Fruit fly (Drosophila melanogaster) whole organism, wandering third instar larva: ENCODE results near the gene CG32669.

Source experiments
- Abd-B ChIP-seq: fragments of >200 bp; optimal IDR thresholded peaks from 2 replicates; lab custom pipeline; 2017; ENCODE audit warnings: missing biosample characterization, missing genetic modification characterization
- CG9705 ChIP-seq: fragments of 200-800 bp; sonication (Bioruptor generic); optimal IDR thresholded peaks from 2 replicates; lab custom pipeline; 2018; ENCODE audit warnings: missing biosample characterization, mild to moderate bottlenecking, missing genetic modification characterization
- CrebA ChIP-seq: fragments of 200-800 bp; sonication (Bioruptor generic); optimal IDR thresholded peaks from 2 replicates; lab custom pipeline; 2016; ENCODE audit warnings: missing biosample characterization, mild to moderate bottlenecking, missing genetic modification characterization, borderline replicate concordance
- Dfd ChIP-seq: fragments of >200 bp; optimal IDR thresholded peaks from 2 replicates; lab custom pipeline; 2017; ENCODE audit warnings: missing biosample characterization, missing genetic modification characterization
- Dif ChIP-seq: fragments of 200-275, 200-300 bp; sonication (Bioruptor generic); optimal IDR thresholded peaks from 2 replicates; lab custom pipeline; 2018; ENCODE audit warnings: missing biosample characterization, missing genetic modification characterization; ENCODE audit not compliant: partially characterized antibody
- GATAd ChIP-seq: sonication (Bioruptor generic); optimal IDR thresholded peaks from 2 replicates; lab custom pipeline; 2016; ENCODE audit warnings: missing biosample characterization, missing genetic modification characterization
- HLH106 ChIP-seq: fragments of 200-800 bp; optimal IDR thresholded peaks from 3 replicates; lab custom pipeline; 2019; ENCODE audit warnings: missing biosample characterization, mild to moderate bottlenecking, missing genetic modification characterization, moderate library complexity
- Hnf4 ChIP-seq: fragments of 200-800 bp; sonication (Bioruptor generic); optimal IDR thresholded peaks from 2 replicates; lab custom pipeline; 2016; ENCODE audit warnings: missing biosample characterization, mild to moderate bottlenecking, missing genetic modification characterization
- Hr78 ChIP-seq: fragments of >200 bp; optimal IDR thresholded peaks from 2 replicates; lab custom pipeline; 2017; ENCODE audit warnings: missing biosample characterization, missing genetic modification characterization
- Hr83 ChIP-seq: fragments of 200-300 bp; sonication (Bioruptor generic); optimal IDR thresholded peaks from 2 replicates; lab custom pipeline; 2016; ENCODE audit warnings: missing biosample characterization, mild to moderate bottlenecking, missing genetic modification characterization, moderate library complexity; ENCODE audit not compliant: poor library complexity, severe bottlenecking
- Jra ChIP-seq: sonication (Bioruptor generic); optimal IDR thresholded peaks from 2 replicates; lab custom pipeline; 2016; ENCODE audit warnings: missing biosample characterization, missing genetic modification characterization
- Mio ChIP-seq: sonication (Bioruptor generic); optimal IDR thresholded peaks from 2 replicates; lab custom pipeline; 2016; ENCODE audit warnings: missing biosample characterization, missing genetic modification characterization
- Myc ChIP-seq: fragments of >200 bp; optimal IDR thresholded peaks from 2 replicates; lab custom pipeline; 2017
- N ChIP-seq: fragments of >200 bp; optimal IDR thresholded peaks from 2 replicates; lab custom pipeline; 2018; ENCODE audit warnings: missing biosample characterization, missing external identifiers, missing genetic modification characterization
- Rel ChIP-seq, 2 experiments: fragments of 200-800 bp; sonication (Bioruptor generic) in 1 of 2; optimal IDR thresholded peaks; 2 replicates in 1 of 2; 3 replicates in 1 of 2; lab custom pipeline; 2016 to 2019; ENCODE audit warnings: mild to moderate bottlenecking in 2 of 2, missing biosample characterization in 2 of 2, missing genetic modification characterization in 2 of 2, moderate library complexity in 1 of 2
- Sp1 ChIP-seq: fragments of 200-800 bp; sonication (Bioruptor generic); optimal IDR thresholded peaks from 3 replicates; lab custom pipeline; 2019; ENCODE audit warnings: missing biosample characterization, mild to moderate bottlenecking, missing genetic modification characterization, moderate library complexity
- Vsx2 ChIP-seq: fragments of 200-300, 225-300 bp; sonication (Bioruptor generic); optimal IDR thresholded peaks from 2 replicates; lab custom pipeline; 2018; ENCODE audit warnings: missing biosample characterization, missing genetic modification characterization; ENCODE audit not compliant: partially characterized antibody
- br ChIP-seq: fragments of 200-800 bp; sonication (Bioruptor generic); optimal IDR thresholded peaks from 2 replicates; lab custom pipeline; 2016; ENCODE audit warnings: missing biosample characterization, missing genetic modification characterization
- brk ChIP-seq: fragments of 200-800 bp; sonication (Bioruptor generic); optimal IDR thresholded peaks from 2 replicates; lab custom pipeline; 2016; ENCODE audit warnings: missing biosample characterization, mild to moderate bottlenecking, missing genetic modification characterization
- dl ChIP-seq, 2 experiments: fragments of 175-275, 200-275 bp in 1 of 2; fragments of 200-275 bp in 1 of 2; sonication (Bioruptor generic); optimal IDR thresholded peaks; lab custom pipeline; 2018; ENCODE audit warnings: mild to moderate bottlenecking in 2 of 2, missing biosample characterization in 2 of 2, missing genetic modification characterization in 2 of 2, moderate library complexity in 2 of 2; ENCODE audit not compliant: partially characterized antibody in 2 of 2, insufficient read depth in 1 of 2
- dmrt93B ChIP-seq: fragments of 200-800 bp; sonication (Bioruptor generic); optimal IDR thresholded peaks from 2 replicates; lab custom pipeline; 2018; ENCODE audit warnings: missing biosample characterization, mild to moderate bottlenecking, missing genetic modification characterization
- ey ChIP-seq: fragments of 200-800 bp; sonication (Bioruptor generic); optimal IDR thresholded peaks from 2 replicates; lab custom pipeline; 2016; ENCODE audit warnings: missing biosample characterization, missing genetic modification characterization
- foxo ChIP-seq, 2 experiments: fragments of 200-800 bp; sonication (Bioruptor generic); optimal IDR thresholded peaks; 2 replicates in 1 of 2; 3 replicates in 1 of 2; lab custom pipeline; 2016 to 2017; ENCODE audit warnings: missing biosample characterization in 2 of 2, missing genetic modification characterization in 2 of 2
- fru ChIP-seq: fragments of 200-800 bp; sonication (Bioruptor generic); optimal IDR thresholded peaks from 3 replicates; lab custom pipeline; 2016; ENCODE audit warnings: missing biosample characterization, mild to moderate bottlenecking, missing genetic modification characterization
- h ChIP-seq: fragments of 200-800 bp; sonication (Bioruptor generic); optimal IDR thresholded peaks from 3 replicates; lab custom pipeline; 2016; ENCODE audit warnings: missing biosample characterization, mild to moderate bottlenecking, missing genetic modification characterization
- jim ChIP-seq: fragments of 175-275, 200-325 bp; sonication (Bioruptor generic); optimal IDR thresholded peaks from 2 replicates; lab custom pipeline; 2016; ENCODE audit warnings: missing biosample characterization, mild to moderate bottlenecking, missing genetic modification characterization
- lola ChIP-seq: fragments of >200 bp; optimal IDR thresholded peaks from 2 replicates; lab custom pipeline; 2017; ENCODE audit warnings: missing biosample characterization, missing genetic modification characterization
- pan ChIP-seq: fragments of >200 bp; optimal IDR thresholded peaks from 2 replicates; lab custom pipeline; 2017
- psq ChIP-seq: fragments of 200-800 bp; sonication (Bioruptor generic); optimal IDR thresholded peaks from 3 replicates; lab custom pipeline; 2017; ENCODE audit warnings: missing biosample characterization, mild to moderate bottlenecking, missing genetic modification characterization, moderate library complexity
- rgr ChIP-seq: fragments of 200-800 bp; sonication (Bioruptor generic); optimal IDR thresholded peaks from 3 replicates; lab custom pipeline; 2016; ENCODE audit warnings: missing biosample characterization, mild to moderate bottlenecking, missing genetic modification characterization
- sage ChIP-seq: fragments of 200-800 bp; sonication (Bioruptor generic); optimal IDR thresholded peaks from 2 replicates; lab custom pipeline; 2016; ENCODE audit warnings: missing biosample characterization, mild to moderate bottlenecking, missing genetic modification characterization
- tai ChIP-seq: sonication (Bioruptor generic); optimal IDR thresholded peaks from 2 replicates; lab custom pipeline; 2016; ENCODE audit warnings: missing biosample characterization, missing genetic modification characterization
- usp ChIP-seq: fragments of >200 bp; optimal IDR thresholded peaks from 2 replicates; lab custom pipeline; 2017; ENCODE audit warnings: missing biosample characterization, missing genetic modification characterization
- woc ChIP-seq: sonication (Bioruptor generic); optimal IDR thresholded peaks from 2 replicates; lab custom pipeline; 2016; ENCODE audit warnings: missing biosample characterization, mild to moderate bottlenecking, missing genetic modification characterization

CG32669 gene

dm6 chrX:10814832-10815372 lies 30.0 kb downstream of the CG32669 start:
- TF ChIP-seq Dfd (GFP tag; lab: Kevin White, UChicago) (peak; percentile 3), dmrt93B (GFP tag; lab: Kevin White, UChicago) (no peak), dl (GFP tag; optimal IDR thresholded peaks at IDR 0.05; lab: Kevin White, UChicago; ENCODE audit: insufficient read depth in 1 of 2, partially characterized antibody in 2 of 2) (no peak), fru (GFP tag; lab: Kevin White, UChicago) (no peak)

DNA sequence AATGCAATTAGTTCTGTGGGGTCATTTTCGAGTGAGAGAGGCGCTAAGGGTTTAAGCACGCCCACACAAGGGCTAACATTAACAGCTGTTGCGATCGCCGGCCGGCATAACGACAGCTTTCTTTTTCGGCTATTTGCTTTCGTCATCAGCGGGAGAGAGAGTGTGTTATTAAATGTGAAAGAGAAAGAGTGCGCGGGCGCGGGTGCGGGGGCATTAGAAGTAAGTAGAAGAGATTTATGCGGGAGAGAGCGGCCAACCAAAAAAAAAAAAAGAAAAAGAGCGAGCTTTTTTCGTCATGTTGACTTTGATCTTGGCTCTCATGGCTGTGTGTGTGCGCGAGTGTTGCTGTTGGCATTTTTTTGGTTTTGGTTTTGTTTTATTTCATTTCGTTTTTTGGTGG lies 30.8 kb downstream of the CG32669 start:
- TF ChIP-seq sage (GFP tag; lab: Kevin White, UChicago): no peak
- TF ChIP-seq Dif (GFP tag; lab: Kevin White, UChicago): peak; percentile 35
- TF ChIP-seq Abd-B: no peak
- TF ChIP-seq dl (GFP tag; optimal IDR thresholded peaks at IDR 0.05; lab: Kevin White, UChicago; ENCODE audit: insufficient read depth in 1 of 2, partially characterized antibody in 2 of 2): peak in 1 of 2 experiments; percentile 2
- TF ChIP-seq Hr78: no peak
- TF ChIP-seq Dfd (GFP tag; lab: Kevin White, UChicago): no peak
- no peak for TF ChIP-seq Sp1 (GFP tag; lab: Kevin White, UChicago)
- TF ChIP-seq, all 38 proteins: peak for 2

- TF ChIP-seq Mio: no peak
- TF ChIP-seq psq (GFP tag; lab: Kevin White, UChicago): peak; percentile 54
Observed at dm6 chrX:10808684-10809083, 36.2 kb downstream of the CG32669 start.

- TF ChIP-seq psq (GFP tag; lab: Kevin White, UChicago): peak; percentile 45
- peak; percentile 16 for TF ChIP-seq Hnf4 (GFP tag; lab: Kevin White, UChicago)
- peak; percentile 15 for TF ChIP-seq CrebA (GFP tag; lab: Kevin White, UChicago)
- no peak for TF ChIP-seq usp (GFP tag; lab: Kevin White, UChicago)
- TF ChIP-seq GATAd (GFP tag; lab: Kevin White, UChicago): no peak
- TF ChIP-seq sage (GFP tag; lab: Kevin White, UChicago): no peak
- TF ChIP-seq Mio: no peak
- TF ChIP-seq HLH106 (tag; lab: Kevin White, UChicago): peak; percentile 9
- peak; percentile 38 for TF ChIP-seq Rel (GFP tag; optimal IDR thresholded peaks at IDR 0.05; lab: Kevin White, UChicago)
- peak; percentile 36 for TF ChIP-seq Rel (tag; optimal IDR thresholded peaks at IDR 0.05; lab: Kevin White, UChicago)
- TF ChIP-seq foxo (GFP tag; optimal IDR thresholded peaks at IDR 0.05; lab: Kevin White, UChicago): no peak
- TF ChIP-seq N (GFP tag; lab: Kevin White, UChicago): no peak
- no peak for TF ChIP-seq fru (GFP tag; lab: Kevin White, UChicago)
- no peak for TF ChIP-seq CG9705 (GFP tag; lab: Kevin White, UChicago)
- peak; percentile 73 for TF ChIP-seq Dif (GFP tag; lab: Kevin White, UChicago)
- peak; percentile 84 for TF ChIP-seq Vsx2
- no peak for TF ChIP-seq br
- peak; percentile 17 to 35 for TF ChIP-seq dl (GFP tag; optimal IDR thresholded peaks at IDR 0.05; lab: Kevin White, UChicago; ENCODE audit: insufficient read depth in 1 of 2, partially characterized antibody in 2 of 2)
Observed at dm6 chrX:10806718-10807412, 38.0 kb downstream of the CG32669 start.

dm6 chrX:10805651-10806191 lies 39.2 kb downstream of the CG32669 start:
- peak; percentile 23 for TF ChIP-seq Jra (GFP tag; lab: Kevin White, UChicago)
- TF ChIP-seq CrebA (GFP tag; lab: Kevin White, UChicago): peak; percentile 93
- peak; percentile 69 for TF ChIP-seq Rel (GFP tag; optimal IDR thresholded peaks at IDR 0.05; lab: Kevin White, UChicago)
- peak; percentile 76 for TF ChIP-seq Rel (tag; optimal IDR thresholded peaks at IDR 0.05; lab: Kevin White, UChicago)
- TF ChIP-seq br: peak; percentile 51
- TF ChIP-seq jim (GFP tag; lab: Kevin White, UChicago): peak; percentile 88
- TF ChIP-seq pan: no peak
- TF ChIP-seq HLH106 (tag; lab: Kevin White, UChicago): peak; percentile 7
- TF ChIP-seq h: peak; percentile 83
- TF ChIP-seq Myc (lab: Kevin White, UChicago): no peak
- TF ChIP-seq tai (GFP tag; lab: Kevin White, UChicago): no peak
- TF ChIP-seq Dfd (GFP tag; lab: Kevin White, UChicago): no peak
- TF ChIP-seq sage (GFP tag; lab: Kevin White, UChicago): peak; percentile 68
- peak; percentile 17 for TF ChIP-seq dmrt93B (GFP tag; lab: Kevin White, UChicago)
- peak; percentile 13 for TF ChIP-seq Hnf4 (GFP tag; lab: Kevin White, UChicago)
- no peak for TF ChIP-seq Hr83
- peak in 1 of 2 experiments; percentile 13 for TF ChIP-seq foxo (GFP tag; optimal IDR thresholded peaks at IDR 0.05; lab: Kevin White, UChicago)
- no peak for TF ChIP-seq lola (GFP tag; lab: Kevin White, UChicago)
- TF ChIP-seq rgr (GFP tag; lab: Kevin White, UChicago): no peak
- peak; percentile 6 for TF ChIP-seq Mio
- no peak for TF ChIP-seq Hr78
- TF ChIP-seq brk: no peak
- no peak for TF ChIP-seq CG9705 (GFP tag; lab: Kevin White, UChicago)
- no peak for TF ChIP-seq GATAd (GFP tag; lab: Kevin White, UChicago)
- TF ChIP-seq dl (GFP tag; optimal IDR thresholded peaks at IDR 0.05; lab: Kevin White, UChicago; ENCODE audit: insufficient read depth in 1 of 2, partially characterized antibody in 2 of 2): peak; percentile 65 to 73
- no peak for TF ChIP-seq N (GFP tag; lab: Kevin White, UChicago)
- peak; percentile 10 for TF ChIP-seq fru (GFP tag; lab: Kevin White, UChicago)
- TF ChIP-seq psq (GFP tag; lab: Kevin White, UChicago): peak; percentile 95
- no peak for TF ChIP-seq usp (GFP tag; lab: Kevin White, UChicago)
- TF ChIP-seq ey: no peak
- no peak for TF ChIP-seq Abd-B
- TF ChIP-seq woc (GFP tag; lab: Kevin White, UChicago): no peak
